Fruit fly (Drosophila melanogaster): ENCODE measurements around the gene CG10405.
A peak's percentile ranks its signal among the peaks of the same experiment; 100 is the strongest.

The CG10405 gene

DNA sequence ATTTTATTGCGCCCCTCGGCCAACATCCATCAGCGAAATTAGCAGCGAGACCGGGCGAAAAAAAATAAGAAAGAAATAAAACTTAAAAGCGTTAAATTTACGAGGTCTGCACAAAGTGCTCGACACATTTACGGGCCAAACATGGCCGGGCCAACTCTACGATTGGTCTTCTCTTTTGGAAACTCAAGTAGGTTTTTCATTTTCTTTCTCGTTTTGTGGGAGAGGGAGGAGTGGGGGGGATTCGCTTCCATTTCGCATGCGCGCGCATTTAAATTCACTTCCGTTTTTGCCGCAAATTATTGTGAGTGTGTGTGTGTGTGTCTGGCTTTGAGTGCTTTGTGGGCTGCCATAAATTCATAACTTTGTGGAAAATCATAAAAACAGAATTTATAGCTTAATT, 26.8 kb upstream of the CG10405 start:
- no peak for TF ChIP-seq CG4496 (GFP tag; IDR thresholded peaks at IDR 0.05)
- TF ChIP-seq CG8301 (tag; optimal IDR thresholded peaks at IDR 0.05), result no peak
- no peak for TF ChIP-seq gl (tag; optimal IDR thresholded peaks at IDR 0.05)
- no peak for TF ChIP-seq fd96Ca (GFP tag; IDR thresholded peaks at IDR 0.05)
- no peak for TF ChIP-seq CG32121 (GFP tag; IDR thresholded peaks at IDR 0.05)
- no peak for TF ChIP-seq D1 (tag; optimal IDR thresholded peaks at IDR 0.05)
- no peak for TF ChIP-seq Ets98B (GFP tag; IDR thresholded peaks at IDR 0.05)
- no peak for TF ChIP-seq Snoo (tag; optimal IDR thresholded peaks at IDR 0.05)
- no peak for TF ChIP-seq CG12605 (GFP tag; IDR thresholded peaks at IDR 0.05)
- TF ChIP-seq rn (GFP tag; IDR thresholded peaks at IDR 0.05), result no peak
- TF ChIP-seq CG10348 (GFP tag; IDR thresholded peaks at IDR 0.05), result no peak
- TF ChIP-seq CG14655 (GFP tag; optimal IDR thresholded peaks at IDR 0.05), result no peak
- no peak for TF ChIP-seq CG9948 (tag; optimal IDR thresholded peaks at IDR 0.05)
- TF ChIP-seq CG17806 (tag; optimal IDR thresholded peaks at IDR 0.05), result no peak
- TF ChIP-seq CG15710 (tag; optimal IDR thresholded peaks at IDR 0.05), result no peak
- no peak for TF ChIP-seq CG8159 (tag; optimal IDR thresholded peaks at IDR 0.05)
- no peak for TF ChIP-seq EcR (GFP tag; optimal IDR thresholded peaks at IDR 0.05)
- TF ChIP-seq Pif1B (GFP tag; optimal IDR thresholded peaks at IDR 0.05), result no peak

- TF ChIP-seq CG15710 (tag; optimal IDR thresholded peaks at IDR 0.05) (no peak), CG4496 (GFP tag; IDR thresholded peaks at IDR 0.05) (no peak), CG9948 (tag; optimal IDR thresholded peaks at IDR 0.05) (no peak), CG17806 (tag; optimal IDR thresholded peaks at IDR 0.05) (no peak), CG32121 (GFP tag; IDR thresholded peaks at IDR 0.05) (no peak), Pif1B (GFP tag; optimal IDR thresholded peaks at IDR 0.05) (no peak), Ets98B (GFP tag; IDR thresholded peaks at IDR 0.05) (no peak), Snoo (tag; optimal IDR thresholded peaks at IDR 0.05) (no peak), CG13204 (GFP tag; optimal IDR thresholded peaks at IDR 0.05) (no peak), CG34367 (tag; optimal IDR thresholded peaks at IDR 0.05) (no peak), fd96Ca (GFP tag; IDR thresholded peaks at IDR 0.05) (no peak), CG12605 (GFP tag; IDR thresholded peaks at IDR 0.05) (no peak), Pif1A (GFP tag; optimal IDR thresholded peaks at IDR 0.05) (no peak), CG8301 (tag; optimal IDR thresholded peaks at IDR 0.05) (no peak), D1 (tag; optimal IDR thresholded peaks at IDR 0.05) (no peak), EcR (GFP tag; optimal IDR thresholded peaks at IDR 0.05) (no peak), rn (GFP tag; IDR thresholded peaks at IDR 0.05) (no peak)
These were observed 23.9 kb upstream of the CG10405 start, which contains the start of gene CG31279 for dm6 chr3R:16430381-16430780. CG31279 (plus strand) TSS chr3R:16430681.

DNA sequence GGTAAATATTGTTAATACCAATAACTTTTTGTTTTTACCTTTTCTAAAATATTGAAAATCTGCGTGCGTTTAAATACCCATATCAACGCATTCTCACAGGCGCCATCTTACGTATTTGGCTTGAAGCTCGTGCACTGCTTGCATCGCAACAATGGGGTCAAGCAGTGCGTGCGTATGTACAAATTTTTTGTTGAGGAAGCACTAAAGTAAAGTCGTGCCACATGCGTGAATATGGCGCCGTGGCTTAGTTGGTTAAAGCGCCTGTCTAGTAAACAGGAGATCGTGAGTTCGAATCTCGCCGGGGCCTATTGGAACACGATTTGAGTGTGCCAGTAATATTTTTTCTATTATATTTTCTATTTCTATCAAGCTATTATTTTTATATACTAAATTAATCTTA, 22.6 kb upstream of the CG10405 start:
- TF ChIP-seq CG8159 (tag; optimal IDR thresholded peaks at IDR 0.05) (peak; percentile 9), CG12605 (GFP tag; IDR thresholded peaks at IDR 0.05) (no peak), CG34367 (tag; optimal IDR thresholded peaks at IDR 0.05) (no peak), rn (GFP tag; IDR thresholded peaks at IDR 0.05) (no peak), CG9948 (tag; optimal IDR thresholded peaks at IDR 0.05) (no peak), Snoo (tag; optimal IDR thresholded peaks at IDR 0.05) (peak; percentile 1), CG4496 (GFP tag; IDR thresholded peaks at IDR 0.05) (peak; percentile 39; the same call in 1 of the 3 replicates), CG32121 (GFP tag; IDR thresholded peaks at IDR 0.05) (no peak)

DNA sequence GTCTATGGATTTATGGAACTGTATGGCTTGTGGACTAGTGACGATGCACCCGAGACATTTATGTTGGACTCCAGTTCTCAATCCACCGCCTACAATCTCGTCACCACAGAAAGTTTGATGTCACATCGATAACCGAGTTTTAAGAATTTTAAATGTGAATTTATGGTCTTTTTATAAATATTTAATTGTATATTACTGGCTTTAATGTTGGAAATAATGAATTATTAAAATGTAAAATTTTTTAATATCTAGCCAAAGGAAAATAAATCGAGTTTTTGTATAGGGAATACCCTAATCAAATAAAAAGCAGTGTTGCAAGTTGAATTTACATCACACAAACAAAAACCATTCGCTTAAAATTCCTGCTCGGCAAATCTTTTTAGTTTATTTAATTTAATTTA, 21.6 kb upstream of the CG10405 start, which contains the start of gene Fntb:
TSS of gene Fntb (plus strand) at position 334 of the 401 bp plus-strand sequence.
- no peak for TF ChIP-seq Pif1B (GFP tag; optimal IDR thresholded peaks at IDR 0.05)
- TF ChIP-seq CG13204 (GFP tag; optimal IDR thresholded peaks at IDR 0.05), result no peak
- peak; percentile 62 for TF ChIP-seq CG17806 (tag; optimal IDR thresholded peaks at IDR 0.05)
- no peak for TF ChIP-seq D1 (tag; optimal IDR thresholded peaks at IDR 0.05)
- no peak; the same call in 1 of the 2 replicates for TF ChIP-seq Ets98B (GFP tag; IDR thresholded peaks at IDR 0.05)
- TF ChIP-seq CG14655 (GFP tag; optimal IDR thresholded peaks at IDR 0.05), result no peak
- peak; percentile 68 for TF ChIP-seq CG15710 (tag; optimal IDR thresholded peaks at IDR 0.05)
- TF ChIP-seq CG4496 (GFP tag; IDR thresholded peaks at IDR 0.05), result no peak
- TF ChIP-seq CG8301 (tag; optimal IDR thresholded peaks at IDR 0.05), result peak; percentile 66
- peak; percentile 40 for TF ChIP-seq CG34367 (tag; optimal IDR thresholded peaks at IDR 0.05)
- peak; percentile 35 for TF ChIP-seq Snoo (tag; optimal IDR thresholded peaks at IDR 0.05)
- no peak for TF ChIP-seq Pif1A (GFP tag; optimal IDR thresholded peaks at IDR 0.05)
- TF ChIP-seq CG10348 (GFP tag; IDR thresholded peaks at IDR 0.05), result no peak
- peak; percentile 56 for TF ChIP-seq CG32121 (GFP tag; IDR thresholded peaks at IDR 0.05)
- no peak for TF ChIP-seq CG8159 (tag; optimal IDR thresholded peaks at IDR 0.05)
- peak; percentile 57 for TF ChIP-seq CG9948 (tag; optimal IDR thresholded peaks at IDR 0.05)
- TF ChIP-seq fd96Ca (GFP tag; IDR thresholded peaks at IDR 0.05), result no peak
- TF ChIP-seq gl (tag; optimal IDR thresholded peaks at IDR 0.05), result no peak
- peak; percentile 37; the same call in 1 of the 2 replicates for TF ChIP-seq CG12605 (GFP tag; IDR thresholded peaks at IDR 0.05)
- TF ChIP-seq EcR (GFP tag; optimal IDR thresholded peaks at IDR 0.05), result no peak
- no peak for TF ChIP-seq rn (GFP tag; IDR thresholded peaks at IDR 0.05)

DNA sequence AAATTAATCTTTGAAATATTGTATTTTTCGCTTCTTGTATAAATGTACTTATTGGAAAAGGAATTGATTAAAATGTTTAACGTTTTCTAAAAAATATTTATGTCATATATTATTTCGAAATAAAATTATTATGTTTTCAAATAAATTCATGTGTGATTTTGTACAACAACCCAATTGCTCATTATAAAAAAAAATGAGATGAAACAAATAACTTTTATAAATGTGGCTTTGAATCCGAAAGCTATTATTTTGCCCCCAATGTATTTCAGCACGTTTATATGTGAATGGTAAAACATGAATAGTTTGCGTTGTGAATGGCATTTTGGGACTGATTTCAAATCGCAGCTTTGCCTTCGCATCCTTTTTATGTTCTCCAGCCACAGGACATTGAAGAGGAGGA, 19.7 kb upstream of the CG10405 start, which contains the start of gene CG14881:
TSS of gene CG14881 (plus strand) at position 301 of the 400 bp plus-strand sequence.
- no peak for TF ChIP-seq CG4496 (GFP tag; IDR thresholded peaks at IDR 0.05)
- no peak for TF ChIP-seq rn (GFP tag; IDR thresholded peaks at IDR 0.05)
- no peak for TF ChIP-seq CG13204 (GFP tag; optimal IDR thresholded peaks at IDR 0.05)
- TF ChIP-seq D1 (tag; optimal IDR thresholded peaks at IDR 0.05), result no peak
- no peak for TF ChIP-seq CG15710 (tag; optimal IDR thresholded peaks at IDR 0.05)
- no peak for TF ChIP-seq CG17806 (tag; optimal IDR thresholded peaks at IDR 0.05)
- TF ChIP-seq Pif1B (GFP tag; optimal IDR thresholded peaks at IDR 0.05), result no peak
- no peak for TF ChIP-seq EcR (GFP tag; optimal IDR thresholded peaks at IDR 0.05)
- no peak for TF ChIP-seq CG32121 (GFP tag; IDR thresholded peaks at IDR 0.05)
- TF ChIP-seq Pif1A (GFP tag; optimal IDR thresholded peaks at IDR 0.05), result no peak
- TF ChIP-seq CG10348 (GFP tag; IDR thresholded peaks at IDR 0.05), result no peak
- no peak for TF ChIP-seq CG8159 (tag; optimal IDR thresholded peaks at IDR 0.05)
- TF ChIP-seq Snoo (tag; optimal IDR thresholded peaks at IDR 0.05), result no peak
- no peak for TF ChIP-seq Ets98B (GFP tag; IDR thresholded peaks at IDR 0.05)
